Worm (Caenorhabditis elegans) whole organism, L4 larva: ENCODE measurements around the gene F47B8.1.

Experiments
- aly-2 ChIP-seq: sonication (generic microtip); optimal IDR thresholded peaks from 2 replicates; lab custom pipeline; 2018; ENCODE audit warnings: missing biosample characterization, missing genetic modification characterization
- ama-1 ChIP-seq: fragments of 150-350 bp; optimal IDR thresholded peaks from 2 replicates; lab custom pipeline; 2014; ENCODE audit warnings: inconsistent platforms, mixed read lengths
- daf-16 ChIP-seq, 3 experiments: sonication (generic microtip); optimal IDR thresholded peaks; 2 replicates each; lab custom pipeline; 2016 to 2017; ENCODE audit warnings: missing genetic modification characterization in 3 of 3, missing genetic modification reagents in 3 of 3, mild to moderate bottlenecking in 2 of 3, missing compliant biosample characterization in 2 of 3, missing biosample characterization in 1 of 3, moderate library complexity in 1 of 3
- dve-1 ChIP-seq: sonication (generic microtip); optimal IDR thresholded peaks from 2 replicates; lab custom pipeline; 2017; ENCODE audit warnings: antibody characterized with exemption, mild to moderate bottlenecking, missing genetic modification characterization, missing compliant biosample characterization; ENCODE audit not compliant: insufficient read depth
- egl-27 ChIP-seq: sonication (generic microtip); optimal IDR thresholded peaks from 3 replicates; lab custom pipeline; 2017; ENCODE audit warnings: missing biosample characterization, missing genetic modification reagents, missing genetic modification characterization
- lin-39 ChIP-seq: fragments of 150-350 bp; optimal IDR thresholded peaks from 2 replicates; lab custom pipeline; 2014; ENCODE audit warnings: missing biosample characterization, missing genetic modification reagents, missing genetic modification characterization
- zag-1 ChIP-seq: fragments of 150-350 bp; optimal IDR thresholded peaks from 2 replicates; lab custom pipeline; 2014; ENCODE audit warnings: missing biosample characterization, missing genetic modification characterization

DNA sequence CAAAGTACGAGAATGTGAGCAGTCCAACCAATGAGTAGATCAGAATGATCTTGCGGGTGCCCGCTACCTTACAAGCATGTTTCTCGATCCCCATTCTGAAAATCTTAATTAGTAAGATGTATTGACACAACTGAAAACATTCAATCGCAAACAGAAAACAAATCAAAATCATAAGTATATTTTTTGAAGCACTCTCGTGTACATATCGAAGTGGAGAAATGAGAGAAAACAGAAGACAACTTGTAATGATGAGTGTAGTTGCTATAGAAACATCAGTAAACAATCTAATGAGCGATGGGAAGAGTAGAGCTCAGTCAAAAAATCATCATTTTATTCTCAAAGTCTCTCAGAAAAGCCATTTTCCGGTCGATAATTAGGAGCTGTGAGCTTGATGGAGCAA, 1.4 kb downstream of the F47B8.1 start, which contains the start of gene F14D7.8:
- TF ChIP-seq daf-16 (GFP tag; optimal IDR thresholded peaks at IDR 0.05; lab: Kevin White, UChicago) (no peak), daf-16 (tag; optimal IDR thresholded peaks at IDR 0.05; lab: Kevin White, UChicago) (no peak), egl-27 (no peak), dve-1 (tag; lab: Kevin White, UChicago) (no peak), ama-1 (lab: Kevin White, UChicago) (no peak), zag-1 (tag; lab: Kevin White, UChicago) (no peak), lin-39 (tag; lab: Kevin White, UChicago) (no peak), aly-2 (tag; lab: Kevin White, UChicago) (no peak)
